Worm (Caenorhabditis elegans) whole organism, L3 larva: Measurements from ENCODE around the gene btb-10.

Source experiments
- aly-2 ChIP-seq: fragments of 150-350 bp; optimal IDR thresholded peaks from 2 replicates; lab custom pipeline; 2014; ENCODE audit warnings: missing biosample characterization, missing genetic modification characterization
- fkh-10 ChIP-seq: sonication (generic microtip); optimal IDR thresholded peaks from 2 replicates; lab custom pipeline; 2017; ENCODE audit warnings: missing biosample characterization, missing genetic modification reagents, missing genetic modification characterization
- jun-1 ChIP-seq: fragments of 150-350 bp; optimal IDR thresholded peaks from 2 replicates; lab custom pipeline; 2014; ENCODE audit warnings: missing biosample characterization, missing genetic modification reagents, missing genetic modification characterization
- lin-15B ChIP-seq: fragments of 150-350 bp; optimal IDR thresholded peaks from 2 replicates; lab custom pipeline; 2014; ENCODE audit warnings: missing biosample characterization, missing genetic modification characterization
- nhr-11 ChIP-seq: fragments of 150-350 bp; optimal IDR thresholded peaks from 2 replicates; lab custom pipeline; 2014; ENCODE audit warnings: missing biosample characterization, missing genetic modification characterization
- nhr-12 ChIP-seq: fragments of 150-350 bp; optimal IDR thresholded peaks from 2 replicates; lab custom pipeline; 2014; ENCODE audit warnings: missing biosample characterization, missing genetic modification characterization
- nhr-23 ChIP-seq: fragments of 150-350 bp; optimal IDR thresholded peaks from 2 replicates; lab custom pipeline; 2014; ENCODE audit warnings: missing biosample characterization, missing genetic modification reagents, missing genetic modification characterization
- nhr-237 ChIP-seq: fragments of 150-350 bp; optimal IDR thresholded peaks from 2 replicates; lab custom pipeline; 2014; ENCODE audit warnings: missing biosample characterization, missing genetic modification characterization
- pqm-1 ChIP-seq: fragments of 150-350 bp; optimal IDR thresholded peaks from 2 replicates; lab custom pipeline; 2017; ENCODE audit warnings: missing biosample characterization, missing genetic modification characterization, inconsistent platforms
- tbx-2 ChIP-seq: sonication (generic microtip); optimal IDR thresholded peaks from 2 replicates; lab custom pipeline; 2016; ENCODE audit warnings: mild to moderate bottlenecking, missing genetic modification characterization, missing compliant biosample characterization
- unc-39 ChIP-seq: sonication (generic microtip); optimal IDR thresholded peaks from 4 replicates; lab custom pipeline; 2017; ENCODE audit warnings: missing biosample characterization, missing genetic modification characterization

ce11 chrII:1075424-1075823 lies 14.8 kb upstream of the btb-10 start, which contains the start of gene K02E7.11:
- no peak for TF ChIP-seq jun-1
- no peak for TF ChIP-seq nhr-23 (tag; lab: Kevin White, UChicago)
- TF ChIP-seq unc-39: no peak
- no peak for TF ChIP-seq tbx-2 (tag; lab: Kevin White, UChicago)
- no peak for TF ChIP-seq nhr-12 (tag; lab: Kevin White, UChicago)
- no peak for TF ChIP-seq fkh-10 (GFP tag; lab: Kevin White, UChicago)
- TF ChIP-seq nhr-11: no peak
- TF ChIP-seq nhr-237 (tag; lab: Kevin White, UChicago): no peak
- TF ChIP-seq pqm-1 (tag; lab: Kevin White, UChicago): no peak
- no peak for TF ChIP-seq lin-15B (tag; lab: Kevin White, UChicago)
- TF ChIP-seq aly-2: no peak
